Fruit fly (Drosophila melanogaster) whole organism, embryonic: Measurements from ENCODE around the gene VhaM9.7-b.

Experiments used
- CG10654 ChIP-seq: fragments of 200-800 bp; sonication (Bioruptor generic); optimal IDR thresholded peaks from 2 replicates; lab custom pipeline; 2016; ENCODE audit warnings: missing biosample characterization, missing genetic modification characterization
- CG12744 ChIP-seq: fragments of 200-800 bp; sonication (Bioruptor generic); optimal IDR thresholded peaks from 2 replicates; lab custom pipeline; 2016; ENCODE audit warnings: missing biosample characterization, missing genetic modification characterization
- CG14710 ChIP-seq: fragments of 200-800 bp; sonication (Bioruptor generic); optimal IDR thresholded peaks from 3 replicates; lab custom pipeline; 2019; ENCODE audit warnings: missing biosample characterization, mild to moderate bottlenecking, missing genetic modification characterization, moderate library complexity
- CG17328 ChIP-seq: fragments of 200-800 bp; sonication (Bioruptor generic); IDR thresholded peaks from 2 replicates; pipeline ENCODE4 v1.3.6; 2022; ENCODE audit warnings: missing biosample characterization, missing genetic modification characterization
- CG17361 ChIP-seq: fragments of 200-800 bp; sonication (Bioruptor generic); IDR thresholded peaks from 3 replicates; pipeline ENCODE4 v1.3.6; 2022; ENCODE audit warnings: missing biosample characterization, missing genetic modification characterization
- CG18262 ChIP-seq: fragments of 200-800 bp; optimal IDR thresholded peaks from 3 replicates; lab custom pipeline; 2019; ENCODE audit warnings: missing biosample characterization, mild to moderate bottlenecking, missing genetic modification characterization, moderate library complexity
- CG18476 ChIP-seq: fragments of 200-800 bp; sonication (Bioruptor generic); optimal IDR thresholded peaks from 2 replicates; lab custom pipeline; 2016; ENCODE audit warnings: missing biosample characterization, mild to moderate bottlenecking, missing genetic modification characterization
- CG2712 ChIP-seq: fragments of 200-800 bp; optimal IDR thresholded peaks from 3 replicates; lab custom pipeline; 2019; ENCODE audit warnings: missing biosample characterization, mild to moderate bottlenecking, missing genetic modification characterization, moderate library complexity
- CG31365 ChIP-seq: fragments of 200-800 bp; sonication (Bioruptor generic); optimal IDR thresholded peaks from 2 replicates; lab custom pipeline; 2018; ENCODE audit warnings: missing biosample characterization, mild to moderate bottlenecking, missing genetic modification characterization
- CG33213 ChIP-seq: fragments of 200-800 bp; sonication (Bioruptor generic); optimal IDR thresholded peaks from 3 replicates; lab custom pipeline; 2016; ENCODE audit warnings: missing biosample characterization, missing genetic modification characterization
- CG34224 ChIP-seq: fragments of 200-800 bp; sonication (Bioruptor generic); IDR thresholded peaks from 3 replicates; pipeline ENCODE4 v1.3.6; 2022; ENCODE audit warnings: missing biosample characterization, missing genetic modification characterization; ENCODE audit not compliant: partially characterized antibody
- CG4424 ChIP-seq: fragments of 200-800 bp; sonication (Bioruptor generic); optimal IDR thresholded peaks from 3 replicates; lab custom pipeline; 2016; ENCODE audit warnings: missing biosample characterization, missing genetic modification characterization
- CG6813 ChIP-seq: fragments of 200-800 bp; sonication (Bioruptor generic); optimal IDR thresholded peaks from 2 replicates; lab custom pipeline; 2017; ENCODE audit warnings: missing biosample characterization, missing genetic modification characterization, mild to moderate bottlenecking, moderate library complexity, missing genetic modification reagents
- CG6854 ChIP-seq: fragments of 200-800 bp; sonication (Bioruptor generic); optimal IDR thresholded peaks from 3 replicates; lab custom pipeline; 2017; ENCODE audit warnings: missing biosample characterization, mild to moderate bottlenecking, missing genetic modification characterization
- CG8765 ChIP-seq: fragments of 200-800 bp; sonication (Bioruptor generic); IDR thresholded peaks from 2 replicates; pipeline ENCODE4 v1.3.6; 2022; ENCODE audit warnings: missing biosample characterization, missing genetic modification characterization
- CG8924 ChIP-seq: fragments of 200-800 bp; optimal IDR thresholded peaks from 3 replicates; lab custom pipeline; 2019; ENCODE audit warnings: missing biosample characterization, mild to moderate bottlenecking, missing genetic modification characterization, moderate library complexity
- CG9437 ChIP-seq: fragments of 200-800 bp; sonication (Bioruptor generic); optimal IDR thresholded peaks from 2 replicates; lab custom pipeline; 2018; ENCODE audit warnings: missing biosample characterization, mild to moderate bottlenecking, missing genetic modification characterization
- CG9932 ChIP-seq: fragments of 200-800 bp; sonication (Bioruptor generic); IDR thresholded peaks from 2 replicates; pipeline ENCODE4 v1.3.6; 2022; ENCODE audit warnings: missing biosample characterization, missing genetic modification characterization
- Dfd ChIP-seq, 2 experiments: fragments of >200 bp; optimal IDR thresholded peaks; 2 replicates each; lab custom pipeline; 2017; ENCODE audit warnings: missing biosample characterization in 2 of 2, missing genetic modification characterization in 2 of 2
- Ets97D ChIP-seq: fragments of 200-800 bp; sonication (Bioruptor generic); optimal IDR thresholded peaks from 3 replicates; lab custom pipeline; 2016; ENCODE audit warnings: missing biosample characterization, missing genetic modification characterization
- Fer3 ChIP-seq: fragments of 200-800 bp; sonication (Bioruptor generic); optimal IDR thresholded peaks from 2 replicates; lab custom pipeline; 2018; ENCODE audit warnings: missing biosample characterization, mild to moderate bottlenecking, missing genetic modification characterization, moderate library complexity
- H15 ChIP-seq: fragments of 200-800 bp; sonication (Bioruptor generic); IDR thresholded peaks from 3 replicates; pipeline ENCODE4 v1.3.6; 2022; ENCODE audit warnings: missing biosample characterization, missing genetic modification characterization
- Hey ChIP-seq: fragments of 200-800 bp; sonication (Bioruptor generic); optimal IDR thresholded peaks from 3 replicates; lab custom pipeline; 2018; ENCODE audit warnings: missing biosample characterization, mild to moderate bottlenecking, missing genetic modification characterization
- HmgZ ChIP-seq: fragments of 200-800 bp; sonication (Bioruptor generic); optimal IDR thresholded peaks from 2 replicates; lab custom pipeline; 2018; ENCODE audit warnings: missing biosample characterization, mild to moderate bottlenecking, missing genetic modification characterization
- Lhr ChIP-seq: fragments of 200-800 bp; sonication (Bioruptor generic); optimal IDR thresholded peaks from 3 replicates; lab custom pipeline; 2017; ENCODE audit warnings: mild to moderate bottlenecking, missing biosample characterization, missing genetic modification reagents, missing genetic modification characterization
- Neu2 ChIP-seq: fragments of 200-800 bp; sonication (Bioruptor generic); optimal IDR thresholded peaks from 3 replicates; lab custom pipeline; 2016; ENCODE audit warnings: missing biosample characterization, missing genetic modification characterization, borderline replicate concordance
- YL-1 ChIP-seq: fragments of 200-800 bp; sonication (Bioruptor generic); optimal IDR thresholded peaks from 3 replicates; lab custom pipeline; 2017; ENCODE audit warnings: missing biosample characterization, mild to moderate bottlenecking, missing genetic modification characterization
- bcd ChIP-seq: fragments of 200-800 bp; sonication (Bioruptor generic); optimal IDR thresholded peaks from 2 replicates; lab custom pipeline; 2017; ENCODE audit warnings: missing biosample characterization, mild to moderate bottlenecking, missing genetic modification characterization
- bigmax ChIP-seq: fragments of 200-800 bp; sonication (Bioruptor generic); optimal IDR thresholded peaks from 2 replicates; lab custom pipeline; 2018; ENCODE audit warnings: missing biosample characterization, mild to moderate bottlenecking, missing genetic modification characterization
- chinmo ChIP-seq: fragments of 200-800 bp; sonication (Bioruptor generic); IDR thresholded peaks from 4 replicates; pipeline ENCODE4 v1.3.6; 2022; ENCODE audit warnings: missing biosample characterization, missing genetic modification characterization; ENCODE audit not compliant: partially characterized antibody
- dmrt11E ChIP-seq: fragments of 200-800 bp; sonication (Bioruptor generic); optimal IDR thresholded peaks from 3 replicates; lab custom pipeline; 2018; ENCODE audit warnings: missing biosample characterization, mild to moderate bottlenecking, missing genetic modification characterization, moderate library complexity
- dysf ChIP-seq: fragments of 200-800 bp; sonication (Bioruptor generic); IDR thresholded peaks from 3 replicates; pipeline ENCODE4 v1.3.6; 2022; ENCODE audit warnings: missing biosample characterization, missing genetic modification characterization
- ems ChIP-seq: fragments of 200-800 bp; sonication (Bioruptor generic); optimal IDR thresholded peaks from 3 replicates; lab custom pipeline; 2016; ENCODE audit warnings: missing biosample characterization, missing genetic modification characterization
- fd96Cb ChIP-seq: fragments of 200-800 bp; sonication (Bioruptor generic); optimal IDR thresholded peaks from 2 replicates; lab custom pipeline; 2018; ENCODE audit warnings: missing biosample characterization, mild to moderate bottlenecking, missing genetic modification characterization, moderate library complexity
- grn ChIP-seq: fragments of 200-800 bp; sonication (Bioruptor generic); optimal IDR thresholded peaks from 3 replicates; lab custom pipeline; 2017; ENCODE audit warnings: missing biosample characterization, missing genetic modification characterization
- ken ChIP-seq: fragments of 200-800 bp; sonication (Bioruptor generic); IDR thresholded peaks from 3 replicates; pipeline ENCODE4 v1.3.6; 2022; ENCODE audit warnings: missing biosample characterization, missing genetic modification characterization
- lola ChIP-seq, 3 experiments: fragments of >200 bp in 2 of 3; fragments of 200-800 bp in 1 of 3; sonication (Bioruptor generic) in 1 of 3; optimal IDR thresholded peaks; 2 replicates each; lab custom pipeline; 2017 to 2019; ENCODE audit warnings: missing biosample characterization in 3 of 3, missing genetic modification characterization in 3 of 3, mild to moderate bottlenecking in 1 of 3, moderate library complexity in 1 of 3
- nmo ChIP-seq: fragments of 200-800 bp; sonication (Bioruptor generic); optimal IDR thresholded peaks from 2 replicates; lab custom pipeline; 2018; ENCODE audit warnings: missing biosample characterization, mild to moderate bottlenecking, missing genetic modification characterization, moderate library complexity
- prd ChIP-seq, 3 experiments: fragments of >200 bp in 2 of 3; fragments of 200-800 bp in 1 of 3; sonication (Bioruptor generic) in 1 of 3; optimal IDR thresholded peaks in 2 of 3; IDR thresholded peaks in 1 of 3; 2 replicates in 2 of 3; 3 replicates in 1 of 3; pipeline versions ENCODE4 v1.3.6 to Lab custom; 2017 to 2022; ENCODE audit warnings: missing biosample characterization in 1 of 3, missing genetic modification characterization in 1 of 3
- row ChIP-seq: fragments of 200-800 bp; sonication (Bioruptor generic); IDR thresholded peaks from 3 replicates; pipeline ENCODE4 v1.3.6; 2022; ENCODE audit warnings: missing biosample characterization, missing genetic modification characterization
- salm ChIP-seq: fragments of 200-800 bp; sonication (Bioruptor generic); optimal IDR thresholded peaks from 2 replicates; lab custom pipeline; 2018; ENCODE audit warnings: missing biosample characterization, mild to moderate bottlenecking, missing genetic modification characterization
- sens ChIP-seq: fragments of 200-800 bp; sonication (Bioruptor generic); peaks from one replicate; lab custom pipeline; 2016; ENCODE audit warnings: missing biosample characterization, missing genetic modification characterization
- sob ChIP-seq: fragments of 200-800 bp; sonication (Bioruptor generic); IDR thresholded peaks from 2 replicates; pipeline ENCODE4 v1.3.6; 2022; ENCODE audit warnings: missing biosample characterization, missing genetic modification characterization
- sqz ChIP-seq: fragments of 200-800 bp; sonication (Bioruptor generic); optimal IDR thresholded peaks from 3 replicates; lab custom pipeline; 2018; ENCODE audit warnings: missing biosample characterization, mild to moderate bottlenecking, missing genetic modification characterization
- sr ChIP-seq: fragments of 200-800 bp; sonication (Bioruptor generic); IDR thresholded peaks from 3 replicates; pipeline ENCODE4 v1.3.6; 2022; ENCODE audit warnings: missing biosample characterization, missing genetic modification characterization
- tio ChIP-seq: fragments of 200-800 bp; sonication (Bioruptor generic); optimal IDR thresholded peaks from 2 replicates; lab custom pipeline; 2017; ENCODE audit warnings: missing biosample characterization, missing genetic modification characterization, inconsistent platforms
- trh ChIP-seq: fragments of 200-800 bp; sonication (Bioruptor generic); optimal IDR thresholded peaks from 2 replicates; lab custom pipeline; 2016; ENCODE audit warnings: missing biosample characterization, missing genetic modification characterization
- ttk ChIP-seq: fragments of 200-800 bp; sonication (Bioruptor generic); IDR thresholded peaks from 2 replicates; pipeline ENCODE4 v2.1.2; 2022; ENCODE audit warnings: missing biosample characterization, missing genetic modification characterization
- zen ChIP-seq: fragments of 200-800 bp; sonication (Bioruptor generic); optimal IDR thresholded peaks from 3 replicates; lab custom pipeline; 2018; ENCODE audit warnings: missing biosample characterization, mild to moderate bottlenecking, missing genetic modification characterization, moderate library complexity

VhaM9.7-b gene

DNA sequence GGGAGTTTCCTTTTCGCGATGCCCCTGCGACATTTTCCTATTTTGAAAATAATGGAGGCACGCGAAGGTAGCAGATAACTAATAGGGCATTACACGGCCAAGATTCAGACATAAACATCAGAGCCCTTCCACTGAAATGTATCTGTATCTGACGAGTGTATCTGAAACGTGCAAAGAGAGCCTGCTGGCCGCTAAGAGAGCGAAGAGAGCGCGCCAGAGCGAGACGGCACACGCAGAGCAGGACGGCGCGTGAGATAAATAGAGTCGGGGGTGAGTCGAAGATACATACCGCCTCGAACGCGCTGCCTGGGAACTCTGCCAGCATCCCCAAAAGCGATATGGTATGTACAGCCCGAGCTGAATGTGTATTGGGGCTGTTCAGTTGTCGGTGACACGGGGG, 45.0 kb downstream of the VhaM9.7-b start (continued):
- TF ChIP-seq Ets97D (GFP tag; lab: Kevin White, UChicago) (no peak), prd (optimal IDR thresholded peaks at IDR 0.05; lab: Kevin White, UChicago) (no peak), prd (GFP tag; IDR thresholded peaks at IDR 0.05; lab: Robert Waterston, UW) (no peak), bcd (GFP tag; lab: Kevin White, UChicago) (no peak), CG18262 (no peak), Dfd (GFP tag; optimal IDR thresholded peaks at IDR 0.05; lab: Kevin White, UChicago) (no peak), sob (GFP tag; lab: Robert Waterston, UW) (0 out of 2 replicates have a peak, but pooled peaks have one; percentile 18), Lhr (no peak), chinmo (peak; percentile 50; the same call in 1 of the 4 replicates), CG12744 (GFP tag; lab: Kevin White, UChicago) (no peak), CG6813 (GFP tag; lab: Kevin White, UChicago) (peak; percentile 5), dysf (GFP tag; lab: Robert Waterston, UW) (no peak), CG6854 (no peak), bigmax (no peak), CG31365 (tag; lab: Kevin White, UChicago) (no peak), YL-1 (GFP tag; lab: Kevin White, UChicago) (no peak)

DNA sequence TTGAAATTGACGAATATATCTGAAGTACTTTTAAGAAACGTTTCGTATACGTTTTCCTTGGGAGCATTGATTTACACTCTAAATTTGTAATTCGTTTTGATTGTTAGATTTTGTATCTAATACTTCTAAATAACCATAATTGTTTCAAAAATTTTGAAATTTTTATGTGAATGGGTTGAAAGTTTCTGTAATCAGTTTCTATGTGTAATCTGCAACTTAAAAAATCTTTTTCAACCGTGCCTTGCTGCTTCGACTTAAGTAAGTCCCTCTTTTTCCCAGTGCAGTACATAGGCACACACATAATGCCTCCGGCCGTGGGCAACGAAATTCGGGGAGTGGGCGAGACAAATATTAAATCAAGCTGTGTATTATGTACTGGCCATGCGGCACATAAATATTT, 45.7 kb downstream of the VhaM9.7-b start:
- TF ChIP-seq fd96Cb (tag; lab: Kevin White, UChicago), result peak; percentile 23
- peak; percentile 59; the same call in 2 of the 3 replicates for TF ChIP-seq CG17361 (GFP tag; lab: Robert Waterston, UW)
- TF ChIP-seq lola (GFP tag; optimal IDR thresholded peaks at IDR 0.05; lab: Kevin White, UChicago), result peak in 1 of 3 experiments; percentile 53
- TF ChIP-seq CG4424 (GFP tag; lab: Kevin White, UChicago), result peak; percentile 15
- no peak for TF ChIP-seq sr
- peak; percentile 32; the same call in 2 of the 3 replicates for TF ChIP-seq H15 (GFP tag; lab: Robert Waterston, UW)
- no peak for TF ChIP-seq zen (tag; lab: Kevin White, UChicago)
- peak; percentile 42; the same call in 1 of the 2 replicates for TF ChIP-seq CG17328 (GFP tag; lab: Robert Waterston, UW)
- TF ChIP-seq CG9437, result peak; percentile 8
- TF ChIP-seq CG9932 (GFP tag; lab: Robert Waterston, UW), result no peak
- no peak for TF ChIP-seq Neu2 (GFP tag; lab: Kevin White, UChicago)
- TF ChIP-seq CG14710, result peak; percentile 35
- TF ChIP-seq CG2712 (tag; lab: Kevin White, UChicago), result peak; percentile 44
- TF ChIP-seq CG18476 (GFP tag; lab: Kevin White, UChicago), result no peak
- TF ChIP-seq ken (GFP tag; lab: Robert Waterston, UW), result no peak
- peak; percentile 25 for TF ChIP-seq CG33213 (GFP tag; lab: Kevin White, UChicago)
- no peak for TF ChIP-seq CG10654 (GFP tag; lab: Kevin White, UChicago)
- no peak for TF ChIP-seq bcd (GFP tag; lab: Kevin White, UChicago)
- TF ChIP-seq CG8924, result no peak
- peak; percentile 75 for TF ChIP-seq sens (GFP tag; lab: Kevin White, UChicago)
- TF ChIP-seq trh (GFP tag; lab: Kevin White, UChicago), result no peak
- TF ChIP-seq CG34224 (GFP tag; lab: Robert Waterston, UW), result no peak
- TF ChIP-seq row, result peak; percentile 46
- no peak for TF ChIP-seq sqz (GFP tag; lab: Kevin White, UChicago)
- no peak for TF ChIP-seq ems (GFP tag; lab: Kevin White, UChicago)
- TF ChIP-seq salm (tag; lab: Kevin White, UChicago), result no peak
- TF ChIP-seq CG8765 (GFP tag; lab: Robert Waterston, UW), result no peak
- TF ChIP-seq grn, result no peak
- 0 out of 2 replicates have a peak, but pooled peaks have one; percentile 13 for TF ChIP-seq ttk (GFP tag; lab: Robert Waterston, UW)
- TF ChIP-seq CG18262, result peak; percentile 51
- TF ChIP-seq tio (GFP tag; lab: Kevin White, UChicago), result peak; percentile 29
- no peak for TF ChIP-seq Fer3 (tag; lab: Kevin White, UChicago)
- TF ChIP-seq prd (optimal IDR thresholded peaks at IDR 0.05; lab: Kevin White, UChicago), result no peak
- peak; percentile 52; the same call in 2 of the 3 replicates for TF ChIP-seq prd (GFP tag; IDR thresholded peaks at IDR 0.05; lab: Robert Waterston, UW)
- peak; percentile 5 for TF ChIP-seq nmo (GFP tag; lab: Kevin White, UChicago)
- TF ChIP-seq dmrt11E (tag; lab: Kevin White, UChicago), result peak; percentile 50
- no peak for TF ChIP-seq Hey (tag; lab: Kevin White, UChicago)
- no peak for TF ChIP-seq HmgZ
